Worm (Caenorhabditis elegans) whole organism, late embryonic: ENCODE results near the gene Y43F8B.2.

Experiments
- C08G9.2 ChIP-seq: sonication (generic microtip); optimal IDR thresholded peaks from 2 replicates; lab custom pipeline; 2016; ENCODE audit warnings: mild to moderate bottlenecking, missing genetic modification characterization, moderate library complexity, missing compliant biosample characterization
- F13H6.1 ChIP-seq: sonication (generic microtip); optimal IDR thresholded peaks from 2 replicates; lab custom pipeline; 2016; ENCODE audit warnings: missing genetic modification characterization, missing compliant biosample characterization
- ahr-1 ChIP-seq: sonication (generic microtip); optimal IDR thresholded peaks from 2 replicates; lab custom pipeline; 2016; ENCODE audit warnings: missing genetic modification characterization, missing compliant biosample characterization
- ama-1 ChIP-seq: fragments of 150-350 bp; optimal IDR thresholded peaks from 2 replicates; lab custom pipeline; 2014
- dve-1 ChIP-seq: sonication (generic microtip); optimal IDR thresholded peaks from 2 replicates; lab custom pipeline; 2017; ENCODE audit warnings: antibody characterized with exemption, mild to moderate bottlenecking, missing genetic modification characterization, missing compliant biosample characterization
- hlh-13 ChIP-seq: fragments of 200-800 bp; sonication (Bioruptor generic); optimal IDR thresholded peaks from 2 replicates; lab custom pipeline; 2018; ENCODE audit warnings: mild to moderate bottlenecking, missing genetic modification characterization, missing compliant biosample characterization
- hlh-15 ChIP-seq: sonication (generic microtip); optimal IDR thresholded peaks from 2 replicates; lab custom pipeline; 2016; ENCODE audit warnings: missing genetic modification characterization, missing compliant biosample characterization
- hlh-8 ChIP-seq: sonication (generic microtip); optimal IDR thresholded peaks from 2 replicates; lab custom pipeline; 2016; ENCODE audit warnings: missing genotype, missing genetic modification characterization, missing compliant biosample characterization
- nhr-11 ChIP-seq: fragments of 150-350 bp; optimal IDR thresholded peaks from 2 replicates; lab custom pipeline; 2014; ENCODE audit warnings: missing biosample characterization, missing genetic modification characterization
- pqm-1 ChIP-seq: sonication (generic microtip); optimal IDR thresholded peaks from 2 replicates; lab custom pipeline; 2016; ENCODE audit warnings: missing genetic modification characterization, missing compliant biosample characterization
- unc-55 ChIP-seq: sonication (generic microtip); optimal IDR thresholded peaks from 2 replicates; lab custom pipeline; 2017; ENCODE audit warnings: missing biosample characterization, missing genetic modification reagents, missing genetic modification characterization
- ztf-16 ChIP-seq: sonication (generic microtip); optimal IDR thresholded peaks from 2 replicates; lab custom pipeline; 2017; ENCODE audit warnings: missing genetic modification characterization, missing compliant biosample characterization

ce11 chrV:19579509-19579908 is 46.6 kb upstream of the Y43F8B.2 start:
- TF ChIP-seq hlh-13 (GFP tag; lab: Kevin White, UChicago), result no peak
- no peak for TF ChIP-seq F13H6.1 (tag; lab: Kevin White, UChicago)
- no peak for TF ChIP-seq ztf-16 (tag; lab: Kevin White, UChicago)
- no peak for TF ChIP-seq pqm-1 (tag; lab: Kevin White, UChicago)
- TF ChIP-seq nhr-11 (tag; lab: Kevin White, UChicago), result no peak
- TF ChIP-seq ahr-1 (tag; lab: Kevin White, UChicago), result no peak
- TF ChIP-seq hlh-8 (tag; lab: Kevin White, UChicago), result no peak
- TF ChIP-seq hlh-15 (tag; lab: Kevin White, UChicago), result no peak
- no peak for TF ChIP-seq unc-55
- no peak for TF ChIP-seq dve-1 (tag; lab: Kevin White, UChicago)
- no peak for TF ChIP-seq C08G9.2 (tag; lab: Kevin White, UChicago)
- TF ChIP-seq ama-1 (lab: Kevin White, UChicago), result no peak
